Fruit fly (Drosophila melanogaster) whole organism, embryonic: ENCODE results near the gene Hrs.

ENCODE experiments used
- CG10274 ChIP-seq: fragments of 200-800 bp; sonication (Bioruptor generic); optimal IDR thresholded peaks from 3 replicates; lab custom pipeline; 2017; ENCODE audit warnings: missing biosample characterization, mild to moderate bottlenecking, missing genetic modification characterization
- CG11696 ChIP-seq: fragments of 200-800 bp; sonication (Bioruptor generic); IDR thresholded peaks from 2 replicates; pipeline ENCODE4 v1.3.6; 2022; ENCODE audit warnings: missing biosample characterization, missing genetic modification characterization
- CG12299 ChIP-seq: fragments of 200-800 bp; sonication (Bioruptor generic); optimal IDR thresholded peaks from 2 replicates; lab custom pipeline; 2018; ENCODE audit warnings: missing biosample characterization, mild to moderate bottlenecking, missing genetic modification characterization
- CG13624 ChIP-seq: fragments of 200-800 bp; sonication (Bioruptor generic); optimal IDR thresholded peaks from 2 replicates; lab custom pipeline; 2016; ENCODE audit warnings: missing biosample characterization, missing genetic modification characterization
- CG14860 ChIP-seq: fragments of 200-800 bp; sonication (Bioruptor generic); IDR thresholded peaks from 3 replicates; pipeline ENCODE4 v1.3.6; 2022; ENCODE audit warnings: missing biosample characterization, missing genetic modification characterization; ENCODE audit not compliant: partially characterized antibody
- CG17328 ChIP-seq: fragments of 200-800 bp; sonication (Bioruptor generic); IDR thresholded peaks from 2 replicates; pipeline ENCODE4 v1.3.6; 2022; ENCODE audit warnings: missing biosample characterization, missing genetic modification characterization
- CG1792 ChIP-seq: fragments of 200-800 bp; sonication (Bioruptor generic); optimal IDR thresholded peaks from 2 replicates; lab custom pipeline; 2016; ENCODE audit warnings: missing biosample characterization, missing genetic modification characterization
- CG2120 ChIP-seq: fragments of 200-800 bp; sonication (Bioruptor generic); optimal IDR thresholded peaks from 3 replicates; lab custom pipeline; 2016; ENCODE audit warnings: missing biosample characterization, missing genetic modification characterization
- CG33213 ChIP-seq: fragments of 200-800 bp; sonication (Bioruptor generic); optimal IDR thresholded peaks from 3 replicates; lab custom pipeline; 2016; ENCODE audit warnings: missing biosample characterization, missing genetic modification characterization
- CG34224 ChIP-seq: fragments of 200-800 bp; sonication (Bioruptor generic); IDR thresholded peaks from 3 replicates; pipeline ENCODE4 v1.3.6; 2022; ENCODE audit warnings: missing biosample characterization, missing genetic modification characterization; ENCODE audit not compliant: partially characterized antibody
- CG4328 ChIP-seq: fragments of 200-800 bp; sonication (Bioruptor generic); optimal IDR thresholded peaks from 3 replicates; lab custom pipeline; 2017; ENCODE audit warnings: missing biosample characterization, missing genetic modification reagents, missing genetic modification characterization
- CG4424 ChIP-seq: fragments of 200-800 bp; sonication (Bioruptor generic); optimal IDR thresholded peaks from 3 replicates; lab custom pipeline; 2016; ENCODE audit warnings: missing biosample characterization, missing genetic modification characterization
- CG4707 ChIP-seq: fragments of 200-800 bp; sonication (Bioruptor generic); optimal IDR thresholded peaks from 2 replicates; lab custom pipeline; 2018; ENCODE audit warnings: missing biosample characterization, mild to moderate bottlenecking, missing genetic modification characterization, moderate library complexity
- CG6175 ChIP-seq: fragments of 200-800 bp; sonication (Bioruptor generic); IDR thresholded peaks from 3 replicates; pipeline ENCODE4 v1.3.6; 2022; ENCODE audit warnings: missing biosample characterization, missing genetic modification characterization
- CG6813 ChIP-seq: fragments of 200-800 bp; sonication (Bioruptor generic); optimal IDR thresholded peaks from 2 replicates; lab custom pipeline; 2017; ENCODE audit warnings: missing biosample characterization, missing genetic modification characterization, mild to moderate bottlenecking, moderate library complexity, missing genetic modification reagents
- CG6854 ChIP-seq: fragments of 200-800 bp; sonication (Bioruptor generic); optimal IDR thresholded peaks from 3 replicates; lab custom pipeline; 2017; ENCODE audit warnings: missing biosample characterization, mild to moderate bottlenecking, missing genetic modification characterization
- CG7745 ChIP-seq: fragments of 200-800 bp; sonication (Bioruptor generic); optimal IDR thresholded peaks from 2 replicates; lab custom pipeline; 2018; ENCODE audit warnings: missing biosample characterization, mild to moderate bottlenecking, missing genetic modification characterization, moderate library complexity
- CG8089 ChIP-seq: fragments of 200-800 bp; sonication (Bioruptor generic); optimal IDR thresholded peaks from 3 replicates; lab custom pipeline; 2016; ENCODE audit warnings: missing biosample characterization, missing genetic modification characterization
- CG8765 ChIP-seq: fragments of 200-800 bp; sonication (Bioruptor generic); IDR thresholded peaks from 2 replicates; pipeline ENCODE4 v1.3.6; 2022; ENCODE audit warnings: missing biosample characterization, missing genetic modification characterization
- CG9437 ChIP-seq: fragments of 200-800 bp; sonication (Bioruptor generic); optimal IDR thresholded peaks from 2 replicates; lab custom pipeline; 2018; ENCODE audit warnings: missing biosample characterization, mild to moderate bottlenecking, missing genetic modification characterization
- CHES-1-like ChIP-seq: fragments of 200-800 bp; sonication (Bioruptor generic); optimal IDR thresholded peaks from 2 replicates; lab custom pipeline; 2016; ENCODE audit warnings: missing biosample characterization, missing genetic modification characterization
- Dfd ChIP-seq, 2 experiments: fragments of >200 bp; optimal IDR thresholded peaks; 2 replicates each; lab custom pipeline; 2017; ENCODE audit warnings: missing biosample characterization in 2 of 2, missing genetic modification characterization in 2 of 2
- Dref ChIP-seq: fragments of 200-800 bp; sonication (Bioruptor generic); IDR thresholded peaks from 2 replicates; pipeline ENCODE4 v1.3.6; 2022; ENCODE audit warnings: missing biosample characterization, missing genetic modification characterization
- HmgZ ChIP-seq: fragments of 200-800 bp; sonication (Bioruptor generic); optimal IDR thresholded peaks from 2 replicates; lab custom pipeline; 2018; ENCODE audit warnings: missing biosample characterization, mild to moderate bottlenecking, missing genetic modification characterization
- Max ChIP-seq: fragments of 200-800 bp; sonication (Bioruptor generic); optimal IDR thresholded peaks from 2 replicates; lab custom pipeline; 2016; ENCODE audit warnings: missing biosample characterization, mild to moderate bottlenecking, missing genetic modification characterization
- Meics ChIP-seq: fragments of 200-800 bp; sonication (Bioruptor generic); optimal IDR thresholded peaks from 2 replicates; lab custom pipeline; 2017; ENCODE audit warnings: missing biosample characterization, mild to moderate bottlenecking, missing genetic modification characterization
- Mes4 ChIP-seq: fragments of 200-800 bp; sonication (Bioruptor generic); optimal IDR thresholded peaks from 2 replicates; lab custom pipeline; 2016; ENCODE audit warnings: missing biosample characterization, missing genetic modification characterization
- NC2β ChIP-seq: fragments of 200-800 bp; sonication (Bioruptor generic); optimal IDR thresholded peaks from 2 replicates; lab custom pipeline; 2016; ENCODE audit warnings: missing biosample characterization, missing genetic modification characterization
- Side ChIP-seq: fragments of 200-800 bp; sonication (Bioruptor generic); optimal IDR thresholded peaks from 2 replicates; lab custom pipeline; 2016; ENCODE audit warnings: missing biosample characterization, missing genetic modification characterization
- Sry-β ChIP-seq: fragments of 200-800 bp; sonication (Bioruptor generic); optimal IDR thresholded peaks from 2 replicates; lab custom pipeline; 2018; ENCODE audit warnings: missing biosample characterization, mild to moderate bottlenecking, missing genetic modification characterization, moderate library complexity
- Xrp1 ChIP-seq: fragments of 200-800 bp; sonication (Bioruptor generic); IDR thresholded peaks from 2 replicates; pipeline ENCODE4 v1.3.6; 2022; ENCODE audit warnings: missing biosample characterization, missing genetic modification characterization
- ato ChIP-seq: fragments of 200-800 bp; sonication (Bioruptor generic); IDR thresholded peaks from 2 replicates; pipeline ENCODE4 v1.3.6; 2022; ENCODE audit warnings: missing biosample characterization, missing genetic modification characterization; ENCODE audit not compliant: partially characterized antibody
- cas ChIP-seq: fragments of 200-800 bp; sonication (Bioruptor generic); IDR thresholded peaks from 2 replicates; pipeline ENCODE4 v1.3.6; 2022; ENCODE audit warnings: missing biosample characterization, missing genetic modification characterization
- corto ChIP-seq: fragments of 200-800 bp; sonication (Bioruptor generic); optimal IDR thresholded peaks from 2 replicates; lab custom pipeline; 2016; ENCODE audit warnings: missing biosample characterization, mild to moderate bottlenecking, missing genetic modification characterization, moderate library complexity
- da ChIP-seq: fragments of 200-800 bp; sonication (Bioruptor generic); optimal IDR thresholded peaks from 2 replicates; lab custom pipeline; 2016; ENCODE audit warnings: missing biosample characterization, missing genetic modification characterization
- disco-r ChIP-seq: fragments of 200-800 bp; sonication (Bioruptor generic); optimal IDR thresholded peaks from 2 replicates; lab custom pipeline; 2016; ENCODE audit warnings: missing biosample characterization, missing genetic modification characterization
- dmrt99B ChIP-seq: fragments of 200-800 bp; sonication (Bioruptor generic); optimal IDR thresholded peaks from 2 replicates; lab custom pipeline; 2018; ENCODE audit warnings: missing biosample characterization, mild to moderate bottlenecking, missing genetic modification characterization, moderate library complexity
- en ChIP-seq: fragments of 200-800 bp; sonication (Bioruptor generic); optimal IDR thresholded peaks from 2 replicates; lab custom pipeline; 2016; ENCODE audit warnings: missing biosample characterization, missing genetic modification characterization
- exex ChIP-seq: fragments of 200-800 bp; sonication (Bioruptor generic); optimal IDR thresholded peaks from 4 replicates; lab custom pipeline; 2018; ENCODE audit warnings: missing biosample characterization, mild to moderate bottlenecking, missing genetic modification characterization, moderate library complexity
- fu2 ChIP-seq: fragments of 200-800 bp; sonication (Bioruptor generic); optimal IDR thresholded peaks from 2 replicates; lab custom pipeline; 2016; ENCODE audit warnings: missing biosample characterization, missing genetic modification characterization
- gce ChIP-seq: fragments of 200-800 bp; sonication (Bioruptor generic); IDR thresholded peaks from 3 replicates; pipeline ENCODE4 v1.3.6; 2022; ENCODE audit warnings: missing biosample characterization, missing genetic modification characterization
- gcm2 ChIP-seq: fragments of 200-800 bp; sonication (Bioruptor generic); optimal IDR thresholded peaks from 2 replicates; lab custom pipeline; 2016; ENCODE audit warnings: missing biosample characterization, missing genetic modification characterization
- gsb ChIP-seq: fragments of 200-800 bp; sonication (Bioruptor generic); IDR thresholded peaks from 2 replicates; pipeline ENCODE4 v1.3.6; 2022; ENCODE audit warnings: missing biosample characterization, missing genetic modification characterization
- insv ChIP-seq, 2 experiments: fragments of 200-800 bp; sonication (Bioruptor generic); optimal IDR thresholded peaks; 3 replicates each; lab custom pipeline; 2016 to 2018; ENCODE audit warnings: missing biosample characterization in 2 of 2, missing genetic modification characterization in 2 of 2
- kay ChIP-seq: fragments of 200-800 bp; sonication (Bioruptor generic); optimal IDR thresholded peaks from 2 replicates; lab custom pipeline; 2016; ENCODE audit warnings: missing biosample characterization, missing genetic modification characterization
- klu ChIP-seq: fragments of 200-800 bp; sonication (Bioruptor generic); IDR thresholded peaks from 2 replicates; pipeline ENCODE4 v1.3.6; 2022; ENCODE audit warnings: missing biosample characterization, missing genetic modification characterization
- lab ChIP-seq: fragments of 200-800 bp; sonication (Bioruptor generic); optimal IDR thresholded peaks from 3 replicates; lab custom pipeline; 2017; ENCODE audit warnings: missing biosample characterization, missing genetic modification characterization, mild to moderate bottlenecking, moderate library complexity, missing genetic modification reagents
- lbe ChIP-seq: fragments of 200-800 bp; sonication (Bioruptor generic); optimal IDR thresholded peaks from 2 replicates; lab custom pipeline; 2016; ENCODE audit warnings: missing biosample characterization, mild to moderate bottlenecking, missing genetic modification characterization
- repo ChIP-seq: fragments of 200-800 bp; sonication (Bioruptor generic); optimal IDR thresholded peaks from 2 replicates; lab custom pipeline; 2016; ENCODE audit warnings: missing biosample characterization, missing genetic modification characterization
- stwl ChIP-seq: fragments of 200-800 bp; sonication (Bioruptor generic); optimal IDR thresholded peaks from 3 replicates; lab custom pipeline; 2018; ENCODE audit warnings: missing biosample characterization, mild to moderate bottlenecking, missing genetic modification characterization, moderate library complexity
- trh ChIP-seq: fragments of 200-800 bp; sonication (Bioruptor generic); optimal IDR thresholded peaks from 2 replicates; lab custom pipeline; 2016; ENCODE audit warnings: missing biosample characterization, missing genetic modification characterization
- unpg ChIP-seq: fragments of 200-800 bp; sonication (Bioruptor generic); optimal IDR thresholded peaks from 3 replicates; lab custom pipeline; 2018; ENCODE audit warnings: missing biosample characterization, mild to moderate bottlenecking, missing genetic modification characterization, moderate library complexity

Gene Hrs

dm6 chr2L:2767627-2768026 is 27.8 kb downstream of the Hrs start, which contains the start of the genes Taf10b and Taf10 (continued):
- no peak for TF ChIP-seq CG12299 (tag; lab: Kevin White, UChicago)
- TF ChIP-seq CG9437 (GFP tag; lab: Kevin White, UChicago): peak; percentile 71
- no peak for TF ChIP-seq cas (GFP tag; lab: Robert Waterston, UW)
- no peak for TF ChIP-seq CG4424 (GFP tag; lab: Kevin White, UChicago)
- TF ChIP-seq en (GFP tag; lab: Kevin White, UChicago): no peak
- TF ChIP-seq Dfd (GFP tag; optimal IDR thresholded peaks at IDR 0.05; lab: Kevin White, UChicago): no peak
- no peak for TF ChIP-seq gce (GFP tag; lab: Robert Waterston, UW)
- no peak for TF ChIP-seq Sry-β (GFP tag; lab: Kevin White, UChicago)
- no peak for TF ChIP-seq lbe (GFP tag; lab: Kevin White, UChicago)
- no peak for TF ChIP-seq CG1792 (GFP tag; lab: Kevin White, UChicago)
- peak; percentile 36 for TF ChIP-seq HmgZ
- TF ChIP-seq da: no peak
- TF ChIP-seq corto: no peak
- TF ChIP-seq gcm2 (GFP tag; lab: Kevin White, UChicago): no peak
- peak; percentile 21 for TF ChIP-seq CG13624 (GFP tag; lab: Kevin White, UChicago)
- no peak for TF ChIP-seq unpg (GFP tag; lab: Kevin White, UChicago)
- TF ChIP-seq Dref: peak; percentile 97
- TF ChIP-seq Meics: no peak
- TF ChIP-seq CG4328 (GFP tag; lab: Kevin White, UChicago): no peak
- TF ChIP-seq trh (GFP tag; lab: Kevin White, UChicago): no peak
- TF ChIP-seq stwl (tag; lab: Kevin White, UChicago): peak; percentile 77
- no peak for TF ChIP-seq NC2β (GFP tag; lab: Kevin White, UChicago)
- TF ChIP-seq dmrt99B (tag; lab: Kevin White, UChicago): no peak
- TF ChIP-seq CG33213 (GFP tag; lab: Kevin White, UChicago): no peak
- TF ChIP-seq gsb (GFP tag; lab: Robert Waterston, UW): no peak
- no peak for TF ChIP-seq CG8089 (GFP tag; lab: Kevin White, UChicago)
- no peak for TF ChIP-seq CG11696 (GFP tag; lab: Robert Waterston, UW)
- TF ChIP-seq CG8765 (GFP tag; lab: Robert Waterston, UW): no peak
- TF ChIP-seq CG7745: no peak
- no peak for TF ChIP-seq kay (GFP tag; lab: Kevin White, UChicago)
- no peak for TF ChIP-seq Side (GFP tag; lab: Kevin White, UChicago)
- no peak for TF ChIP-seq Mes4 (GFP tag; lab: Kevin White, UChicago)
- peak; percentile 80 for TF ChIP-seq ato (GFP tag; lab: Robert Waterston, UW)
- TF ChIP-seq fu2 (GFP tag; lab: Kevin White, UChicago): no peak
- TF ChIP-seq CG10274 (GFP tag; lab: Kevin White, UChicago): no peak
- no peak for TF ChIP-seq repo (GFP tag; lab: Kevin White, UChicago)
- peak; percentile 95 for TF ChIP-seq CG34224 (GFP tag; lab: Robert Waterston, UW)
- TF ChIP-seq lab (GFP tag; lab: Kevin White, UChicago): no peak
- TF ChIP-seq CG4707 (GFP tag; lab: Kevin White, UChicago): no peak
- TF ChIP-seq klu (GFP tag; lab: Robert Waterston, UW): no peak
- no peak for TF ChIP-seq insv (GFP tag; optimal IDR thresholded peaks at IDR 0.05; lab: Kevin White, UChicago)
- TF ChIP-seq Max (GFP tag; lab: Kevin White, UChicago): no peak
- TF ChIP-seq exex (tag; lab: Kevin White, UChicago): peak; percentile 48
- TF ChIP-seq CG6175: no peak
- TF ChIP-seq CG17328 (GFP tag; lab: Robert Waterston, UW): no peak
- TF ChIP-seq CHES-1-like (GFP tag; lab: Kevin White, UChicago): peak; percentile 36
- peak; percentile 10 for TF ChIP-seq CG2120 (GFP tag; lab: Kevin White, UChicago)
- no peak for TF ChIP-seq CG6813 (GFP tag; lab: Kevin White, UChicago)
- no peak for TF ChIP-seq CG6854 (GFP tag; lab: Kevin White, UChicago)
- peak; percentile 73 for TF ChIP-seq CG14860 (GFP tag; lab: Robert Waterston, UW)
- no peak for TF ChIP-seq Xrp1 (GFP tag; lab: Robert Waterston, UW)
- no peak for TF ChIP-seq disco-r
